Fruit fly (Drosophila melanogaster) whole organism, embryonic: ENCODE results near the gene ttm50.

Source experiments
- ATbp ChIP-seq: fragments of 200-800 bp; sonication (Bioruptor generic); optimal IDR thresholded peaks from 2 replicates; lab custom pipeline; 2017; ENCODE audit warnings: missing biosample characterization, mild to moderate bottlenecking, missing genetic modification characterization, missing genetic modification reagents
- Abd-B ChIP-seq: fragments of 200-800 bp; sonication (Bioruptor generic); optimal IDR thresholded peaks from 2 replicates; lab custom pipeline; 2018; ENCODE audit warnings: missing biosample characterization, mild to moderate bottlenecking, missing genetic modification characterization, moderate library complexity
- Antp ChIP-seq: fragments of 200-800 bp; sonication (Bioruptor generic); optimal IDR thresholded peaks from 3 replicates; lab custom pipeline; 2016; ENCODE audit warnings: missing biosample characterization, missing genetic modification characterization
- BEAF-32 ChIP-seq: fragments of 200-800 bp; sonication (Bioruptor generic); optimal IDR thresholded peaks from 3 replicates; lab custom pipeline; 2017; ENCODE audit warnings: missing biosample characterization, missing genetic modification characterization, mild to moderate bottlenecking, moderate library complexity, missing genetic modification reagents
- Bgb ChIP-seq: fragments of 200-800 bp; sonication (Bioruptor generic); IDR thresholded peaks from 2 replicates; pipeline ENCODE4 v1.3.6; 2022; ENCODE audit warnings: missing biosample characterization, missing genetic modification characterization; ENCODE audit not compliant: partially characterized antibody
- CG10979 ChIP-seq: fragments of 200-800 bp; sonication (Bioruptor generic); optimal IDR thresholded peaks from 2 replicates; lab custom pipeline; 2018; ENCODE audit warnings: missing biosample characterization, mild to moderate bottlenecking, missing genetic modification characterization, moderate library complexity
- CG11247 ChIP-seq: fragments of 200-800 bp; sonication (Bioruptor generic); IDR thresholded peaks from 2 replicates; pipeline ENCODE4 v1.3.6; 2022; ENCODE audit warnings: missing biosample characterization, missing genetic modification characterization
- CG12299 ChIP-seq: fragments of 200-800 bp; sonication (Bioruptor generic); optimal IDR thresholded peaks from 2 replicates; lab custom pipeline; 2018; ENCODE audit warnings: missing biosample characterization, mild to moderate bottlenecking, missing genetic modification characterization
- CG17361 ChIP-seq: fragments of 200-800 bp; sonication (Bioruptor generic); IDR thresholded peaks from 3 replicates; pipeline ENCODE4 v1.3.6; 2022; ENCODE audit warnings: missing biosample characterization, missing genetic modification characterization
- CG17829 ChIP-seq: fragments of 200-800 bp; optimal IDR thresholded peaks from 2 replicates; lab custom pipeline; 2019; ENCODE audit warnings: missing biosample characterization, mild to moderate bottlenecking, missing genetic modification characterization, moderate library complexity
- CG2116 ChIP-seq: fragments of 200-800 bp; sonication (Bioruptor generic); optimal IDR thresholded peaks from 3 replicates; lab custom pipeline; 2018; ENCODE audit warnings: missing biosample characterization, mild to moderate bottlenecking, missing genetic modification characterization
- CG33213 ChIP-seq: fragments of 200-800 bp; sonication (Bioruptor generic); optimal IDR thresholded peaks from 3 replicates; lab custom pipeline; 2016; ENCODE audit warnings: missing biosample characterization, missing genetic modification characterization
- CG34224 ChIP-seq: fragments of 200-800 bp; sonication (Bioruptor generic); IDR thresholded peaks from 3 replicates; pipeline ENCODE4 v1.3.6; 2022; ENCODE audit warnings: missing biosample characterization, missing genetic modification characterization; ENCODE audit not compliant: partially characterized antibody
- CG3847 ChIP-seq: fragments of 200-800 bp; sonication (Bioruptor generic); IDR thresholded peaks from 2 replicates; pipeline ENCODE4 v1.3.6; 2022; ENCODE audit warnings: missing biosample characterization, missing genetic modification characterization
- CG4328 ChIP-seq: fragments of 200-800 bp; sonication (Bioruptor generic); optimal IDR thresholded peaks from 3 replicates; lab custom pipeline; 2017; ENCODE audit warnings: missing biosample characterization, missing genetic modification reagents, missing genetic modification characterization
- CG4730 ChIP-seq: fragments of 200-800 bp; sonication (Bioruptor generic); IDR thresholded peaks from 2 replicates; pipeline ENCODE4 v1.3.6; 2022; ENCODE audit warnings: missing biosample characterization, missing genetic modification characterization
- CG6254 ChIP-seq: fragments of 200-800 bp; sonication (Bioruptor generic); optimal IDR thresholded peaks from 3 replicates; lab custom pipeline; 2017; ENCODE audit warnings: mild to moderate bottlenecking, missing biosample characterization, missing genetic modification reagents, missing genetic modification characterization
- CG6683 ChIP-seq: fragments of 200-800 bp; sonication (Bioruptor generic); optimal IDR thresholded peaks from 2 replicates; lab custom pipeline; 2017; ENCODE audit warnings: missing biosample characterization, mild to moderate bottlenecking, missing genetic modification characterization, missing genetic modification reagents
- CG7928 ChIP-seq: fragments of 200-800 bp; sonication (Bioruptor generic); optimal IDR thresholded peaks from 2 replicates; lab custom pipeline; 2017; ENCODE audit warnings: missing biosample characterization, mild to moderate bottlenecking, missing genetic modification characterization
- CG7963 ChIP-seq: fragments of 200-800 bp; sonication (Bioruptor generic); IDR thresholded peaks from 3 replicates; pipeline ENCODE4 v1.3.6; 2022; ENCODE audit warnings: missing biosample characterization, missing genetic modification characterization; ENCODE audit not compliant: partially characterized antibody
- Chrac-16 ChIP-seq: fragments of 200-800 bp; sonication (Bioruptor generic); optimal IDR thresholded peaks from 3 replicates; lab custom pipeline; 2016; ENCODE audit warnings: missing biosample characterization, missing genetic modification characterization
- Dip2 ChIP-seq: fragments of 200-800 bp; sonication (Bioruptor generic); IDR thresholded peaks from 2 replicates; pipeline ENCODE4 v1.3.6; 2022; ENCODE audit warnings: missing biosample characterization, missing genetic modification characterization
- Doc3 ChIP-seq: fragments of 200-800 bp; sonication (Bioruptor generic); IDR thresholded peaks from 3 replicates; pipeline ENCODE4 v1.3.6; 2022; ENCODE audit warnings: missing biosample characterization, missing genetic modification characterization; ENCODE audit not compliant: partially characterized antibody
- Dp ChIP-seq: fragments of 200-800 bp; sonication (Bioruptor generic); optimal IDR thresholded peaks from 2 replicates; lab custom pipeline; 2018; ENCODE audit warnings: missing biosample characterization, mild to moderate bottlenecking, missing genetic modification characterization, moderate library complexity
- Lpt ChIP-seq: fragments of >200 bp; optimal IDR thresholded peaks from 2 replicates; lab custom pipeline; 2018; ENCODE audit warnings: missing biosample characterization, missing genetic modification characterization
- Scr ChIP-seq: fragments of 200-800 bp; sonication (Bioruptor generic); IDR thresholded peaks from 2 replicates; pipeline ENCODE4 v1.3.6; 2022; ENCODE audit warnings: missing biosample characterization, missing genetic modification characterization; ENCODE audit not compliant: partially characterized antibody
- Sry-β ChIP-seq: fragments of 200-800 bp; sonication (Bioruptor generic); optimal IDR thresholded peaks from 2 replicates; lab custom pipeline; 2018; ENCODE audit warnings: missing biosample characterization, mild to moderate bottlenecking, missing genetic modification characterization, moderate library complexity
- aop ChIP-seq: fragments of 200-800 bp; sonication (Bioruptor generic); IDR thresholded peaks from 2 replicates; pipeline ENCODE4 v1.3.6; 2022; ENCODE audit warnings: missing biosample characterization, missing genetic modification characterization
- ase ChIP-seq: fragments of 200-800 bp; sonication (Bioruptor generic); IDR thresholded peaks from 3 replicates; pipeline ENCODE4 v1.3.6; 2022; ENCODE audit warnings: missing biosample characterization, missing genetic modification characterization
- bbx ChIP-seq: fragments of 200-800 bp; sonication (Bioruptor generic); IDR thresholded peaks from 2 replicates; pipeline ENCODE4 v1.3.6; 2022; ENCODE audit warnings: missing biosample characterization, missing genetic modification characterization; ENCODE audit not compliant: partially characterized antibody
- bigmax ChIP-seq: fragments of 200-800 bp; sonication (Bioruptor generic); optimal IDR thresholded peaks from 2 replicates; lab custom pipeline; 2018; ENCODE audit warnings: missing biosample characterization, mild to moderate bottlenecking, missing genetic modification characterization
- chinmo ChIP-seq: fragments of 200-800 bp; sonication (Bioruptor generic); IDR thresholded peaks from 4 replicates; pipeline ENCODE4 v1.3.6; 2022; ENCODE audit warnings: missing biosample characterization, missing genetic modification characterization; ENCODE audit not compliant: partially characterized antibody
- hb ChIP-seq: fragments of 200-800 bp; sonication (Bioruptor generic); IDR thresholded peaks from 3 replicates; pipeline ENCODE4 v1.3.6; 2022; ENCODE audit warnings: missing biosample characterization, missing genetic modification characterization; ENCODE audit not compliant: partially characterized antibody
- ind ChIP-seq: fragments of 200-800 bp; sonication (Bioruptor generic); optimal IDR thresholded peaks from 3 replicates; lab custom pipeline; 2016; ENCODE audit warnings: missing biosample characterization, missing genetic modification characterization
- insv ChIP-seq, 2 experiments: fragments of 200-800 bp; sonication (Bioruptor generic); optimal IDR thresholded peaks; 3 replicates each; lab custom pipeline; 2016 to 2018; ENCODE audit warnings: missing biosample characterization in 2 of 2, missing genetic modification characterization in 2 of 2
- inv ChIP-seq: fragments of 200-800 bp; sonication (Bioruptor generic); IDR thresholded peaks from 2 replicates; pipeline ENCODE4 v1.3.6; 2022; ENCODE audit warnings: missing biosample characterization, missing genetic modification characterization; ENCODE audit not compliant: partially characterized antibody
- knrl ChIP-seq: fragments of 200-800 bp; sonication (Bioruptor generic); IDR thresholded peaks from 3 replicates; pipeline ENCODE4 v1.3.6; 2022; ENCODE audit warnings: missing biosample characterization, missing genetic modification characterization; ENCODE audit not compliant: partially characterized antibody
- mld ChIP-seq: fragments of 200-800 bp; sonication (Bioruptor generic); IDR thresholded peaks from 3 replicates; pipeline ENCODE4 v1.3.6; 2022; ENCODE audit warnings: missing biosample characterization, missing genetic modification characterization; ENCODE audit not compliant: partially characterized antibody
- nau ChIP-seq: fragments of 200-800 bp; sonication (Bioruptor generic); optimal IDR thresholded peaks from 3 replicates; lab custom pipeline; 2017; ENCODE audit warnings: missing biosample characterization, mild to moderate bottlenecking, missing genetic modification characterization, missing genetic modification reagents
- pros ChIP-seq: fragments of 200-800 bp; sonication (Bioruptor generic); optimal IDR thresholded peaks from 3 replicates; lab custom pipeline; 2019; ENCODE audit warnings: missing biosample characterization, mild to moderate bottlenecking, missing genetic modification characterization, moderate library complexity
- run ChIP-seq: fragments of 200-800 bp; sonication (Bioruptor generic); optimal IDR thresholded peaks from 3 replicates; lab custom pipeline; 2018; ENCODE audit warnings: missing biosample characterization, mild to moderate bottlenecking, missing genetic modification characterization
- sens ChIP-seq: fragments of 200-800 bp; sonication (Bioruptor generic); peaks from one replicate; lab custom pipeline; 2016; ENCODE audit warnings: missing biosample characterization, missing genetic modification characterization
- seq ChIP-seq: fragments of 200-800 bp; sonication (Bioruptor generic); IDR thresholded peaks from 2 replicates; pipeline ENCODE4 v1.3.6; 2022; ENCODE audit warnings: missing biosample characterization, missing genetic modification characterization
- sr ChIP-seq: fragments of 200-800 bp; sonication (Bioruptor generic); IDR thresholded peaks from 3 replicates; pipeline ENCODE4 v1.3.6; 2022; ENCODE audit warnings: missing biosample characterization, missing genetic modification characterization
- tap ChIP-seq: fragments of 200-800 bp; optimal IDR thresholded peaks from 3 replicates; lab custom pipeline; 2019; ENCODE audit warnings: missing biosample characterization, mild to moderate bottlenecking, missing genetic modification characterization, moderate library complexity
- tna ChIP-seq: fragments of 200-800 bp; sonication (Bioruptor generic); IDR thresholded peaks from 2 replicates; pipeline ENCODE4 v1.3.6; 2022; ENCODE audit warnings: missing biosample characterization, missing genetic modification characterization; ENCODE audit not compliant: partially characterized antibody

ttm50 gene

dm6 chrX:2703693-2704092 is 28.3 kb downstream of the ttm50 start, which contains the start of gene Ugalt (continued):
- TF ChIP-seq CG17829 (tag; lab: Kevin White, UChicago), result peak; percentile 100
- peak; percentile 100 for TF ChIP-seq CG10979 (tag; lab: Kevin White, UChicago)
- TF ChIP-seq ATbp (GFP tag; lab: Kevin White, UChicago), result peak; percentile 100
- TF ChIP-seq CG34224, result no peak
- peak; percentile 100 for TF ChIP-seq tap
- TF ChIP-seq Lpt (GFP tag; lab: Kevin White, UChicago), result no peak
- peak; percentile 100 for TF ChIP-seq CG4328 (GFP tag; lab: Kevin White, UChicago)
- TF ChIP-seq CG6254, result peak; percentile 99
- peak; percentile 100 for TF ChIP-seq ase (GFP tag; lab: Robert Waterston, UW)
- TF ChIP-seq insv (GFP tag; optimal IDR thresholded peaks at IDR 0.05; lab: Kevin White, UChicago), result peak; percentile 86 to 93
- TF ChIP-seq Chrac-16, result peak; percentile 100
- TF ChIP-seq CG7928 (GFP tag; lab: Kevin White, UChicago), result peak; percentile 96

- TF ChIP-seq seq (GFP tag; lab: Robert Waterston, UW) (no peak), chinmo (GFP tag; lab: Robert Waterston, UW) (0 out of 4 replicates have a peak, but pooled peaks have one; percentile 63), CG2116 (GFP tag; lab: Kevin White, UChicago) (peak; percentile 63), bigmax (GFP tag; lab: Kevin White, UChicago) (no peak), bbx (GFP tag; lab: Robert Waterston, UW) (peak; percentile 76), knrl (GFP tag; lab: Robert Waterston, UW) (peak; percentile 65; the same call in 2 of the 3 replicates), CG7963 (peak; percentile 74), hb (GFP tag; lab: Robert Waterston, UW) (peak; percentile 66; the same call in 2 of the 3 replicates), Bgb (GFP tag; lab: Robert Waterston, UW) (peak; percentile 75), inv (GFP tag; lab: Robert Waterston, UW) (peak; percentile 53), sens (GFP tag; lab: Kevin White, UChicago) (peak; percentile 52), CG4730 (GFP tag; lab: Robert Waterston, UW) (no peak), Antp (GFP tag; lab: Kevin White, UChicago) (no peak), CG17361 (GFP tag; lab: Robert Waterston, UW) (no peak), CG6683 (GFP tag; lab: Kevin White, UChicago) (no peak), pros (GFP tag; lab: Kevin White, UChicago) (no peak), Dp (GFP tag; lab: Kevin White, UChicago) (peak; percentile 66), mld (GFP tag; lab: Robert Waterston, UW) (0 out of 3 replicates have a peak, but pooled peaks have one; percentile 34), Dip2 (GFP tag; lab: Robert Waterston, UW) (no peak), CG4328 (GFP tag; lab: Kevin White, UChicago) (no peak), CG3847 (GFP tag; lab: Robert Waterston, UW) (no peak), aop (GFP tag; lab: Robert Waterston, UW) (no peak), sr (GFP tag; lab: Robert Waterston, UW) (no peak), CG12299 (no peak), CG33213 (no peak), CG34224 (peak; percentile 83), BEAF-32 (GFP tag; lab: Kevin White, UChicago) (peak; percentile 78), Abd-B (GFP tag; lab: Kevin White, UChicago) (no peak), Scr (peak; percentile 76), run (no peak), nau (GFP tag; lab: Kevin White, UChicago) (no peak), Doc3 (peak; percentile 50; the same call in 2 of the 3 replicates), Sry-β (GFP tag; lab: Kevin White, UChicago) (no peak), tna (peak; percentile 70), CG11247 (GFP tag; lab: Robert Waterston, UW) (no peak), ind (GFP tag; lab: Kevin White, UChicago) (no peak)
These were observed 33.7 kb downstream of the ttm50 start, which contains the start of the genes Spg7 and Lint-O for dm6 chrX:2698064-2698894. Gene Spg7 (minus strand): TSS chrX:2698211. Gene Lint-O (plus strand): TSS chrX:2698701.
